Fruit fly (Drosophila melanogaster) whole organism, pupa: ENCODE measurements around the gene TTLL4B.

Experiments
- CG10348 ChIP-seq: fragments of 200-800 bp; sonication (Bioruptor generic); IDR thresholded peaks from 2 replicates; pipeline ENCODE4 v1.3.6; 2022; ENCODE audit warnings: missing biosample characterization, missing genetic modification characterization
- CG12605 ChIP-seq: fragments of 200-800 bp; sonication (Bioruptor generic); IDR thresholded peaks from 2 replicates; pipeline ENCODE4 v1.3.6; 2022; ENCODE audit warnings: missing biosample characterization, missing genetic modification characterization
- CG13204 ChIP-seq: fragments of 200-800 bp; sonication (Bioruptor generic); optimal IDR thresholded peaks from 2 replicates; lab custom pipeline; 2018; ENCODE audit warnings: missing biosample characterization, mild to moderate bottlenecking, missing genetic modification characterization, moderate library complexity
- CG14655 ChIP-seq: fragments of 200-800 bp; sonication (Bioruptor generic); optimal IDR thresholded peaks from 3 replicates; lab custom pipeline; 2017; ENCODE audit warnings: mild to moderate bottlenecking, missing biosample characterization, missing genetic modification reagents, missing genetic modification characterization
- CG15710 ChIP-seq: fragments of 200-800 bp; sonication (Bioruptor generic); optimal IDR thresholded peaks from 2 replicates; lab custom pipeline; 2018; ENCODE audit warnings: missing biosample characterization, mild to moderate bottlenecking, missing genetic modification characterization, moderate library complexity
- CG17806 ChIP-seq: fragments of 200-800 bp; sonication (Bioruptor generic); optimal IDR thresholded peaks from 2 replicates; lab custom pipeline; 2018; ENCODE audit warnings: missing biosample characterization, mild to moderate bottlenecking, missing genetic modification characterization, moderate library complexity
- CG32121 ChIP-seq: fragments of 200-800 bp; sonication (Bioruptor generic); IDR thresholded peaks from 2 replicates; pipeline ENCODE4 v1.3.6; 2022; ENCODE audit warnings: missing biosample characterization, missing genetic modification characterization
- CG34367 ChIP-seq: fragments of 200-800 bp; sonication (Bioruptor generic); optimal IDR thresholded peaks from 2 replicates; lab custom pipeline; 2018; ENCODE audit warnings: missing biosample characterization, mild to moderate bottlenecking, missing genetic modification characterization
- CG4496 ChIP-seq: fragments of 200-800 bp; sonication (Bioruptor generic); IDR thresholded peaks from 3 replicates; pipeline ENCODE4 v1.3.6; 2022; ENCODE audit warnings: missing biosample characterization, missing genetic modification characterization
- CG8159 ChIP-seq: fragments of 200-800 bp; sonication (Bioruptor generic); optimal IDR thresholded peaks from 3 replicates; lab custom pipeline; 2018; ENCODE audit warnings: missing biosample characterization, mild to moderate bottlenecking, missing genetic modification characterization, moderate library complexity
- CG8301 ChIP-seq: fragments of 200-800 bp; sonication (Bioruptor generic); optimal IDR thresholded peaks from 2 replicates; lab custom pipeline; 2018; ENCODE audit warnings: missing biosample characterization, mild to moderate bottlenecking, missing genetic modification characterization
- CG9948 ChIP-seq: fragments of 200-800 bp; sonication (Bioruptor generic); optimal IDR thresholded peaks from 2 replicates; lab custom pipeline; 2018; ENCODE audit warnings: missing biosample characterization, mild to moderate bottlenecking, missing genetic modification characterization, moderate library complexity
- D1 ChIP-seq: fragments of 200-800 bp; sonication (Bioruptor generic); optimal IDR thresholded peaks from 2 replicates; lab custom pipeline; 2018; ENCODE audit warnings: missing biosample characterization, mild to moderate bottlenecking, missing genetic modification characterization, moderate library complexity
- EcR ChIP-seq: fragments of 200-800 bp; sonication (Bioruptor generic); optimal IDR thresholded peaks from 3 replicates; lab custom pipeline; 2019; ENCODE audit warnings: missing biosample characterization, missing genetic modification characterization, mild to moderate bottlenecking, moderate library complexity, missing genetic modification reagents
- Ets98B ChIP-seq: fragments of 200-800 bp; sonication (Bioruptor generic); IDR thresholded peaks from 2 replicates; pipeline ENCODE4 v1.3.6; 2022; ENCODE audit warnings: missing biosample characterization, missing genetic modification characterization
- Pif1A ChIP-seq: fragments of 200-800 bp; sonication (Bioruptor generic); optimal IDR thresholded peaks from 3 replicates; lab custom pipeline; 2016; ENCODE audit warnings: missing biosample characterization, missing genetic modification characterization
- Pif1B ChIP-seq: fragments of 200-800 bp; sonication (Bioruptor generic); optimal IDR thresholded peaks from 3 replicates; lab custom pipeline; 2016; ENCODE audit warnings: missing biosample characterization, missing genetic modification characterization
- Snoo ChIP-seq: fragments of 200-800 bp; sonication (Bioruptor generic); optimal IDR thresholded peaks from 3 replicates; lab custom pipeline; 2017; ENCODE audit warnings: missing biosample characterization, mild to moderate bottlenecking, missing genetic modification characterization, inconsistent platforms
- fd96Ca ChIP-seq: fragments of 200-800 bp; sonication (Bioruptor generic); IDR thresholded peaks from 3 replicates; pipeline ENCODE4 v1.3.6; 2022; ENCODE audit warnings: missing biosample characterization, missing genetic modification characterization
- gl ChIP-seq: fragments of 200-800 bp; sonication (Bioruptor generic); optimal IDR thresholded peaks from 2 replicates; lab custom pipeline; 2018; ENCODE audit warnings: missing biosample characterization, mild to moderate bottlenecking, missing genetic modification characterization
- rn ChIP-seq: fragments of 200-800 bp; sonication (Bioruptor generic); IDR thresholded peaks from 2 replicates; pipeline ENCODE4 v1.3.6; 2022; ENCODE audit warnings: missing biosample characterization, missing genetic modification characterization

The TTLL4B gene

dm6 chr2L:3862437-3863041, at the start of gene TTLL4B:
Gene TTLL4B, plus strand, starts transcription at chr2L:3862668.
- TF ChIP-seq fd96Ca (no peak), Ets98B (GFP tag; lab: Robert Waterston, UW) (no peak), CG4496 (GFP tag; lab: Robert Waterston, UW) (peak; percentile 28; the same call in 1 of the 3 replicates), CG14655 (GFP tag; lab: Kevin White, UChicago) (no peak), CG8159 (tag; lab: Kevin White, UChicago) (no peak), CG34367 (tag; lab: Kevin White, UChicago) (no peak), EcR (GFP tag; lab: Kevin White, UChicago) (no peak)

- no peak for TF ChIP-seq CG10348
- no peak for TF ChIP-seq EcR (GFP tag; lab: Kevin White, UChicago)
- TF ChIP-seq Pif1B, result no peak
- no peak for TF ChIP-seq CG12605 (GFP tag; lab: Robert Waterston, UW)
- no peak for TF ChIP-seq CG13204 (GFP tag; lab: Kevin White, UChicago)
- no peak for TF ChIP-seq CG8159 (tag; lab: Kevin White, UChicago)
- no peak for TF ChIP-seq CG14655 (GFP tag; lab: Kevin White, UChicago)
- TF ChIP-seq CG34367 (tag; lab: Kevin White, UChicago), result no peak
- TF ChIP-seq D1, result no peak
- no peak for TF ChIP-seq Snoo (tag; lab: Kevin White, UChicago)
- TF ChIP-seq fd96Ca, result no peak
- TF ChIP-seq gl (tag; lab: Kevin White, UChicago), result no peak
- TF ChIP-seq CG9948 (tag; lab: Kevin White, UChicago), result no peak
These were observed 49.1 kb upstream of the TTLL4B start, which contains the start of gene CG3407 for dm6 chr2L:3813255-3813875. Gene CG3407, minus strand, starts transcription at chr2L:3813410.

DNA sequence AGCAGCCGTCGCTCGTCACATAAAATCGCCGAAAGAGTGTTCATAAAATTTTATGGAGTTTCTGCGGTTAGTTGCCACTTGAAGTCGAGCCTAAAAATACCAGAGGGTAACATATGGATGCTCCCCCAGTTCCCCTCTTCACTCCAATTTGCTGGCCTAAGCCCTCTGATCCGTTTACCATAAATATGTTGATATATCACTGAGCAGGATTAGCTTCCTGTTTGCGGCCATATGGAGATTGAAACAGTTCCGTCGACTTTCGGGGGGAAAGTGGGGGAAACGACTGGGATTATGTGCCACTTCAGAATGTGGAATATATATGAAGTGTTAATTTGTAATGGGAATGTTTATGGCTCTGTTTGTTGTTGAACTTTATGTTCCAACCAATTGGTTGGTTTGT, 48.3 kb upstream of the TTLL4B start:
- TF ChIP-seq Ets98B (GFP tag; lab: Robert Waterston, UW) (no peak), CG17806 (no peak), CG14655 (GFP tag; lab: Kevin White, UChicago) (no peak), D1 (no peak), Snoo (tag; lab: Kevin White, UChicago) (no peak)

dm6 chr2L:3818903-3819302, 43.6 kb upstream of the TTLL4B start:
- TF ChIP-seq gl (tag; lab: Kevin White, UChicago), result no peak
- TF ChIP-seq CG4496 (GFP tag; lab: Robert Waterston, UW), result no peak
- no peak for TF ChIP-seq fd96Ca
- TF ChIP-seq CG14655 (GFP tag; lab: Kevin White, UChicago), result no peak
- TF ChIP-seq CG9948 (tag; lab: Kevin White, UChicago), result no peak
- TF ChIP-seq CG10348, result no peak
- no peak for TF ChIP-seq D1
- no peak for TF ChIP-seq rn
- TF ChIP-seq Ets98B (GFP tag; lab: Robert Waterston, UW), result no peak
- TF ChIP-seq CG34367 (tag; lab: Kevin White, UChicago), result no peak

DNA sequence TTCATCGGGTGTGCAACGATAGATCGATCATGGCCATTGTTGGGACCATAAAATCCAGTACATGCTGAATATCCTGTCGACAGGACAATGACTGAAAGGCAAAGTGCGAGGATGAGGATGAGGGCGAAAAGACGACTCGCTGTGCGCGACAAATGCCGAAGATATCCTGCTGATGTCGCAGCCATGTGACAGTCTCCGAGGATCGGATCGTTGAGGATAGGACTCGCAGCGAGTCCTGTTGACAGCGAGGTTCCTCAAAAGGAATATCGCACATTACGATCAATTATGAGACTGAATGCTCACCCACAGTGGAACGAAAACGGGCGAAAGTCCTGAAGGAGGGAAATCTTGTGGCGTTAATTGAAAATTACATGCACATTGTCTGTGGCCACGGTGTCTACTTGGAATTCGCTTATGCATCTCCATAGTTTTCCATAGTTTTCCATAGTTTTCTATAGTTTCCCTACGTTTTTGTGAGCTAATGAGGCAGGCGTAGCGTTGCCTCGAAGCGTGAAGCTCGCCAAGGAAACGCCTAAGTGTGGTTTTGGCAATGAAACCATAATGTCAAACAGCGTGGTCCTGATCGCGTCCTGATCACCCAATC, 39.9 kb upstream of the TTLL4B start:
- TF ChIP-seq EcR (GFP tag; lab: Kevin White, UChicago), result no peak
- TF ChIP-seq CG14655 (GFP tag; lab: Kevin White, UChicago), result no peak
- TF ChIP-seq CG34367 (tag; lab: Kevin White, UChicago), result no peak
- no peak for TF ChIP-seq CG9948 (tag; lab: Kevin White, UChicago)
- no peak for TF ChIP-seq Pif1B
- no peak for TF ChIP-seq CG8159 (tag; lab: Kevin White, UChicago)
- TF ChIP-seq fd96Ca, result no peak
- TF ChIP-seq CG15710 (tag; lab: Kevin White, UChicago), result no peak
- no peak for TF ChIP-seq CG32121

- TF ChIP-seq CG15710 (tag; lab: Kevin White, UChicago) (no peak), Pif1B (no peak), CG9948 (tag; lab: Kevin White, UChicago) (no peak), CG10348 (no peak), CG8159 (tag; lab: Kevin White, UChicago) (no peak), CG17806 (no peak), Pif1A (no peak), rn (no peak), CG34367 (tag; lab: Kevin White, UChicago) (no peak), CG14655 (GFP tag; lab: Kevin White, UChicago) (no peak), EcR (GFP tag; lab: Kevin White, UChicago) (no peak), CG8301 (tag; lab: Kevin White, UChicago) (no peak), CG12605 (GFP tag; lab: Robert Waterston, UW) (no peak), CG13204 (GFP tag; lab: Kevin White, UChicago) (no peak), Snoo (tag; lab: Kevin White, UChicago) (no peak), CG32121 (no peak), gl (tag; lab: Kevin White, UChicago) (no peak)
These were observed 38.6 kb upstream of the TTLL4B start for dm6 chr2L:3823835-3824234.
